Worm (Caenorhabditis elegans): Measurements from ENCODE around the gene ZK512.8.

ce11 chrIII:9144744-9145390, 998 bp upstream of the ZK512.8 start, which contains the start of the genes ZK512.2 and ZK512.4:
- peak; percentile 65 for TF ChIP-seq W03F9.2 (tag; optimal IDR thresholded peaks at IDR 0.05)
- no peak for TF ChIP-seq him-1 (tag; optimal IDR thresholded peaks at IDR 0.05)
- TF ChIP-seq dao-5 (tag; optimal IDR thresholded peaks at IDR 0.05): no peak
